Fruit fly (Drosophila melanogaster) whole organism, adult: ENCODE data around the gene CG31559.

Experiments
- CG11617 ChIP-seq: fragments of 200-800 bp; sonication (Bioruptor generic); optimal IDR thresholded peaks from 2 replicates; lab custom pipeline; 2017; ENCODE audit warnings: mild to moderate bottlenecking, missing biosample characterization, missing genetic modification reagents, missing genetic modification characterization
- bab1 ChIP-seq: fragments of 200-800 bp; sonication (Bioruptor generic); optimal IDR thresholded peaks from 3 replicates; lab custom pipeline; 2019; ENCODE audit warnings: missing biosample characterization, mild to moderate bottlenecking, missing genetic modification characterization, moderate library complexity
- tj ChIP-seq: fragments of 200-800 bp; sonication (Bioruptor generic); optimal IDR thresholded peaks from 3 replicates; lab custom pipeline; 2017; ENCODE audit warnings: missing biosample characterization, mild to moderate bottlenecking, missing genetic modification characterization, moderate library complexity

DNA sequence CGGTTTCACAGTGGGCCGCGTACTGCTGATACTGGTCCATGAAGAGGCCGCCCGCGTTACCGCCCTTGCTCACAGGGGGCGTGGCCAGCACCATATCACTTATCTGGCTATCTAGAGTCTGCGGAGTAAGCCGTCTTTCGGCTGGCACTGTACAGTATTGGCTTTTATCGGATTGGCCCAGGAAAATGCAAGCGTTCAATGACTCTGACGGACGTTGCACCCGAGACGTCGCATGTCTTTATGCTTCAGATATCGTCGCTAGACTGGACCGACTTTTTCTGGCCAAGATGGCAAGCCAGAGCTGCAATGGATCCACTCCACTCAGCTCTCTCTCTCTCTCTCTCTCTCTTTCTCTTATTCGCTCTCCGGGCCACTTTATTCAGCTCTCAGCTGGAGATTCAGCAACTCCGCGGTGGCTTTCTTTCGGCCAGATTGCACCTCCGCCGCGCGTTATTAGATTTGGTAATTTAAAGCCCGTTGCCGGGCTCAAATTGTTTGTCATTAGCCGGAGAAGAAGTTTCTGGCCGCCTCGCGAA, at the start of gene CG31559:
- no peak for TF ChIP-seq bab1 (GFP tag; lab: Kevin White, UChicago)
- TF ChIP-seq tj (GFP tag; lab: Kevin White, UChicago) = no peak
- no peak for TF ChIP-seq CG11617 (GFP tag; lab: Kevin White, UChicago)
